Worm (Caenorhabditis elegans) whole organism, mixed stage, embryonic: ENCODE data around the gene F53F1.6.

ENCODE experiments used
- elt-1 ChIP-seq: sonication (generic microtip); optimal IDR thresholded peaks from 2 replicates; lab custom pipeline; 2017; ENCODE audit warnings: missing genetic modification characterization, mild to moderate bottlenecking, missing compliant biosample characterization, antibody characterized with exemption, moderate library complexity, borderline replicate concordance; ENCODE audit not compliant: insufficient read depth
- flh-1 ChIP-seq: fragments of 200-800 bp; sonication (Bioruptor generic); optimal IDR thresholded peaks from 2 replicates; lab custom pipeline; 2018; ENCODE audit warnings: mild to moderate bottlenecking, missing genetic modification characterization, moderate library complexity, missing compliant biosample characterization
- lin-13 ChIP-seq: fragments of 150-350 bp; optimal IDR thresholded peaks from 2 replicates; lab custom pipeline; 2014; ENCODE audit warnings: missing biosample characterization, missing genetic modification characterization
- pha-4 ChIP-seq: fragments of 150-350 bp; optimal IDR thresholded peaks from 2 replicates; lab custom pipeline; 2018; ENCODE audit warnings: missing biosample characterization, missing genetic modification reagents, missing genetic modification characterization
- sptf-1 ChIP-seq: sonication (generic microtip); optimal IDR thresholded peaks from 2 replicates; lab custom pipeline; 2017; ENCODE audit warnings: mild to moderate bottlenecking, missing genetic modification characterization, moderate library complexity, missing compliant biosample characterization
- unc-120 ChIP-seq: sonication (generic microtip); optimal IDR thresholded peaks from 2 replicates; lab custom pipeline; 2017; ENCODE audit warnings: missing genetic modification characterization, missing compliant biosample characterization; ENCODE audit not compliant: poor library complexity, severe bottlenecking
- unc-39 ChIP-seq: fragments of 150-350 bp; optimal IDR thresholded peaks from 2 replicates; lab custom pipeline; 2014; ENCODE audit warnings: missing biosample characterization, missing genetic modification characterization
- ztf-11 ChIP-seq: fragments of 150-350 bp; optimal IDR thresholded peaks from 2 replicates; lab custom pipeline; 2014; ENCODE audit warnings: missing biosample characterization, missing genetic modification characterization

- TF ChIP-seq lin-13 (tag; lab: Kevin White, UChicago) (no peak), flh-1 (GFP tag; lab: Kevin White, UChicago) (no peak), elt-1 (no peak), unc-120 (tag; lab: Kevin White, UChicago) (no peak), pha-4 (tag; lab: Kevin White, UChicago) (no peak), sptf-1 (tag; lab: Kevin White, UChicago) (no peak), unc-39 (no peak), ztf-11 (tag; lab: Kevin White, UChicago) (no peak)
These were observed 50.4 kb downstream of the F53F1.6 start, which contains the start of gene srx-125 for ce11 chrV:13367024-13367423.
